3 fruit fly cellular contexts compared by ENCODE assay signal in genomic region chr3R:4268339-4268738, dm6.
TF ChIP-seq lines count a peak whose summit lies in the region.

No protein-coding gene starts in this region.

- no peak for TF ChIP-seq CTCF in whole organism, embryonic (GFP tag; optimal IDR thresholded peaks at IDR 0.05; lab: Kevin White, UChicago)

TF ChIP-seq in whole organism, embryonic, 481 proteins besides CTCF, POLR2A, EP300 and RAD21:
- TF ChIP-seq CG3163 (GFP tag; optimal IDR thresholded peaks at IDR 0.05; lab: Kevin White, UChicago) (no peak), ap (GFP tag; IDR thresholded peaks at IDR 0.05; lab: Robert Waterston, UW) (no peak), CG30020 (tag; optimal IDR thresholded peaks at IDR 0.05; lab: Kevin White, UChicago) (no peak), CG6791 (GFP tag; IDR thresholded peaks at IDR 0.05; lab: Robert Waterston, UW; ENCODE audit: partially characterized antibody) (peak; percentile 18; the same call in 1 of the 3 replicates), CG16813 (GFP tag; IDR thresholded peaks at IDR 0.05; lab: Robert Waterston, UW; ENCODE audit: partially characterized antibody) (peak; percentile 66), Med (GFP tag; lab: Kevin White, UChicago) (peak; percentile 18), CG14860 (GFP tag; IDR thresholded peaks at IDR 0.05; lab: Robert Waterston, UW; ENCODE audit: partially characterized antibody) (peak; percentile 60; the same call in 2 of the 3 replicates), Ets65A (GFP tag; lab: Kevin White, UChicago) (no peak), vnd (GFP tag; IDR thresholded peaks at IDR 0.05; lab: Robert Waterston, UW; ENCODE audit: partially characterized antibody) (peak; percentile 25; the same call in 1 of the 3 replicates), HLH4C (GFP tag; IDR thresholded peaks at IDR 0.05; lab: Robert Waterston, UW; ENCODE audit: partially characterized antibody) (peak; percentile 70; the same call in 2 of the 3 replicates), D19A (tag; optimal IDR thresholded peaks at IDR 0.05; lab: Kevin White, UChicago) (no peak), nerfin-2 (GFP tag; IDR thresholded peaks at IDR 0.05; lab: Robert Waterston, UW; ENCODE audit: partially characterized antibody) (0 out of 2 replicates have a peak, but pooled peaks have one; percentile 43), ato (GFP tag; IDR thresholded peaks at IDR 0.05; lab: Robert Waterston, UW; ENCODE audit: partially characterized antibody) (0 out of 2 replicates have a peak, but pooled peaks have one; percentile 28)

TF ChIP-seq in whole organism, prepupa, 60 proteins besides CTCF, POLR2A, EP300 and RAD21:
- TF ChIP-seq svp (GFP tag; lab: Kevin White, UChicago): peak; percentile 10
- no peak for TF ChIP-seq fd85E (GFP tag; optimal IDR thresholded peaks at IDR 0.05; lab: Kevin White, UChicago)
- no peak for TF ChIP-seq spab (GFP tag; optimal IDR thresholded peaks at IDR 0.05; lab: Kevin White, UChicago)

TF ChIP-seq in whole organism, wandering third instar larva, 38 proteins besides CTCF, POLR2A, EP300 and RAD21:
- TF ChIP-seq Jra (GFP tag; optimal IDR thresholded peaks at IDR 0.05; lab: Kevin White, UChicago) (no peak), Dfd (GFP tag; optimal IDR thresholded peaks at IDR 0.05; lab: Kevin White, UChicago) (peak; percentile 88)
TF ChIP-seq in whole organism, wandering third instar larva: peak in this region for 1.
